Worm (Caenorhabditis elegans): ENCODE data around the gene F10D7.10.

The F10D7.10 gene

ce11 chrX:17359452-17359851 is 20.1 kb downstream of the F10D7.10 start, which contains the start of gene npr-36:
Gene npr-36 (plus strand): TSS chrX:17359752.
- TF ChIP-seq hlh-6 (tag; optimal IDR thresholded peaks at IDR 0.05): no peak
- no peak for TF ChIP-seq ceh-2 (tag; optimal IDR thresholded peaks at IDR 0.05)
- no peak for TF ChIP-seq ceh-6 (GFP tag; optimal IDR thresholded peaks at IDR 0.05)
- no peak for TF ChIP-seq odd-2 (tag; optimal IDR thresholded peaks at IDR 0.05)
- no peak for TF ChIP-seq lin-11 (tag; optimal IDR thresholded peaks at IDR 0.05)
- TF ChIP-seq pag-3 (tag; optimal IDR thresholded peaks at IDR 0.05; ENCODE audit: borderline replicate concordance): no peak

ce11 chrX:17356748-17357147 is 22.8 kb downstream of the F10D7.10 start:
- TF ChIP-seq pha-4 (tag; optimal IDR thresholded peaks at IDR 0.05) (no peak), fax-1 (tag; optimal IDR thresholded peaks at IDR 0.05) (no peak), dmd-4 (tag; optimal IDR thresholded peaks at IDR 0.05; ENCODE audit: borderline replicate concordance) (no peak), hlh-6 (tag; optimal IDR thresholded peaks at IDR 0.05) (no peak), pha-2 (tag; optimal IDR thresholded peaks at IDR 0.05) (no peak), Y22D7AL.16 (tag; optimal IDR thresholded peaks at IDR 0.05) (no peak), K02D7.2 (tag; optimal IDR thresholded peaks at IDR 0.05) (no peak), dve-1 (tag; optimal IDR thresholded peaks at IDR 0.05) (no peak), ceh-30 (tag; optimal IDR thresholded peaks at IDR 0.05) (no peak), zip-5 (tag; optimal IDR thresholded peaks at IDR 0.05) (no peak), C08G9.2 (tag; optimal IDR thresholded peaks at IDR 0.05) (no peak), sdc-2 (tag; optimal IDR thresholded peaks at IDR 0.05) (no peak), ceh-24 (tag; optimal IDR thresholded peaks at IDR 0.05) (no peak)

ce11 chrX:17355462-17355861 is 24.1 kb downstream of the F10D7.10 start:
- TF ChIP-seq ceh-6 (GFP tag; optimal IDR thresholded peaks at IDR 0.05): no peak
- TF ChIP-seq tbx-2 (tag; optimal IDR thresholded peaks at IDR 0.05): no peak
- no peak for TF ChIP-seq pax-1 (tag; optimal IDR thresholded peaks at IDR 0.05)
- no peak for TF ChIP-seq ceh-2 (tag; optimal IDR thresholded peaks at IDR 0.05)
- no peak for TF ChIP-seq sox-2 (GFP tag; IDR thresholded peaks at IDR 0.05)
- TF ChIP-seq hlh-15 (tag; optimal IDR thresholded peaks at IDR 0.05): no peak
- no peak for TF ChIP-seq dve-1 (tag; optimal IDR thresholded peaks at IDR 0.05)
- no peak for TF ChIP-seq tbx-7 (tag; optimal IDR thresholded peaks at IDR 0.05)
- no peak for TF ChIP-seq ztf-16 (tag; optimal IDR thresholded peaks at IDR 0.05)
- TF ChIP-seq odd-2 (tag; optimal IDR thresholded peaks at IDR 0.05): no peak
- TF ChIP-seq Y22D7AL.16 (tag; optimal IDR thresholded peaks at IDR 0.05): no peak
- TF ChIP-seq C38D4.7 (GFP tag; optimal IDR thresholded peaks at IDR 0.05): no peak
- TF ChIP-seq sdc-2 (tag; optimal IDR thresholded peaks at IDR 0.05): no peak
- TF ChIP-seq lin-11 (tag; optimal IDR thresholded peaks at IDR 0.05): no peak
- TF ChIP-seq rnt-1 (tag; optimal IDR thresholded peaks at IDR 0.05): no peak
- no peak for TF ChIP-seq elt-4 (tag; optimal IDR thresholded peaks at IDR 0.05)
- TF ChIP-seq hlh-8 (tag; optimal IDR thresholded peaks at IDR 0.05): no peak

- TF ChIP-seq unc-42 (tag; optimal IDR thresholded peaks at IDR 0.05) (peak; percentile 81), fkh-10 (GFP tag; optimal IDR thresholded peaks at IDR 0.05) (no peak)
These were observed 27.5 kb downstream of the F10D7.10 start for ce11 chrX:17352098-17352497.

ce11 chrX:17349411-17349810 is 30.2 kb downstream of the F10D7.10 start:
- TF ChIP-seq C38D4.7 (GFP tag; optimal IDR thresholded peaks at IDR 0.05): no peak
- TF ChIP-seq sox-4 (tag; optimal IDR thresholded peaks at IDR 0.05): no peak
- TF ChIP-seq K09A11.1 (tag; optimal IDR thresholded peaks at IDR 0.05; ENCODE audit: insufficient read depth): no peak
- TF ChIP-seq K02D7.2 (tag; optimal IDR thresholded peaks at IDR 0.05): no peak

ce11 chrX:17340484-17340883 is 39.1 kb downstream of the F10D7.10 start, which contains the start of gene C53C11.1:
Gene C53C11.1 (plus strand): TSS chrX:17340784.
- TF ChIP-seq K09A11.1 (tag; optimal IDR thresholded peaks at IDR 0.05; ENCODE audit: insufficient read depth) (no peak), tbx-2 (tag; optimal IDR thresholded peaks at IDR 0.05) (no peak), ceh-6 (GFP tag; optimal IDR thresholded peaks at IDR 0.05) (no peak), ttx-3 (tag; optimal IDR thresholded peaks at IDR 0.05) (no peak), ref-2 (tag; optimal IDR thresholded peaks at IDR 0.05) (no peak), ceh-24 (tag; optimal IDR thresholded peaks at IDR 0.05) (no peak), lin-11 (tag; optimal IDR thresholded peaks at IDR 0.05) (no peak), pqm-1 (tag; optimal IDR thresholded peaks at IDR 0.05) (no peak), nhr-232 (tag; optimal IDR thresholded peaks at IDR 0.05) (no peak), C38D4.7 (GFP tag; optimal IDR thresholded peaks at IDR 0.05) (no peak), mec-3 (tag; optimal IDR thresholded peaks at IDR 0.05; ENCODE audit: borderline replicate concordance) (no peak), unc-86 (tag; optimal IDR thresholded peaks at IDR 0.05) (no peak), elt-4 (tag; optimal IDR thresholded peaks at IDR 0.05) (no peak), ceh-9 (tag; optimal IDR thresholded peaks at IDR 0.05) (no peak), sox-2 (GFP tag; IDR thresholded peaks at IDR 0.05) (no peak), fax-1 (tag; optimal IDR thresholded peaks at IDR 0.05) (no peak)
